Fruit fly (Drosophila melanogaster) whole organism, prepupa: ENCODE results near the gene CG10445.

Experiments
- Blimp-1 ChIP-seq: fragments of 200-800 bp; sonication (Bioruptor generic); optimal IDR thresholded peaks from 3 replicates; lab custom pipeline; 2017; ENCODE audit warnings: missing biosample characterization, missing genetic modification characterization, mild to moderate bottlenecking, moderate library complexity, missing genetic modification reagents
- CG10631 ChIP-seq: fragments of 200-800 bp; sonication (Bioruptor generic); optimal IDR thresholded peaks from 2 replicates; lab custom pipeline; 2016; ENCODE audit warnings: missing biosample characterization, missing genetic modification characterization
- CG11294 ChIP-seq: fragments of 200-800 bp; sonication (Bioruptor generic); IDR thresholded peaks from 2 replicates; pipeline ENCODE4 v1.3.6; 2022; ENCODE audit warnings: missing biosample characterization, missing genetic modification characterization
- CG11762 ChIP-seq: fragments of 200-800 bp; sonication (Bioruptor generic); optimal IDR thresholded peaks from 3 replicates; lab custom pipeline; 2016; ENCODE audit warnings: missing biosample characterization, missing genetic modification characterization; ENCODE audit not compliant: insufficient read depth
- CG11902 ChIP-seq: fragments of 200-800 bp; sonication (Bioruptor generic); optimal IDR thresholded peaks from 3 replicates; lab custom pipeline; 2016; ENCODE audit warnings: missing biosample characterization, missing genetic modification characterization
- CG15336 ChIP-seq: fragments of 200-800 bp; sonication (Bioruptor generic); IDR thresholded peaks from 2 replicates; pipeline ENCODE4 v1.3.6; 2022; ENCODE audit warnings: missing biosample characterization, missing genetic modification characterization
- CG1621 ChIP-seq: fragments of 200-800 bp; sonication (Bioruptor generic); optimal IDR thresholded peaks from 3 replicates; lab custom pipeline; 2018; ENCODE audit warnings: missing biosample characterization, mild to moderate bottlenecking, missing genetic modification characterization
- CG16779 ChIP-seq: fragments of 200-800 bp; sonication (Bioruptor generic); optimal IDR thresholded peaks from 3 replicates; lab custom pipeline; 2017; ENCODE audit warnings: missing biosample characterization, mild to moderate bottlenecking, missing genetic modification characterization
- CG32006 ChIP-seq: fragments of 200-800 bp; sonication (Bioruptor generic); optimal IDR thresholded peaks from 3 replicates; lab custom pipeline; 2017; ENCODE audit warnings: missing biosample characterization, mild to moderate bottlenecking, missing genetic modification characterization
- CG3919 ChIP-seq: fragments of 200-800 bp; sonication (Bioruptor generic); optimal IDR thresholded peaks from 3 replicates; lab custom pipeline; 2016; ENCODE audit warnings: missing biosample characterization, missing genetic modification characterization
- CG4318 ChIP-seq: fragments of 200-800 bp; sonication (Bioruptor generic); optimal IDR thresholded peaks from 3 replicates; lab custom pipeline; 2017; ENCODE audit warnings: missing biosample characterization, mild to moderate bottlenecking, missing genetic modification characterization
- CG6163 ChIP-seq: fragments of 200-800 bp; sonication (Bioruptor generic); IDR thresholded peaks from 3 replicates; pipeline ENCODE4 v1.3.6; 2022; ENCODE audit warnings: missing biosample characterization, missing genetic modification characterization
- CG6808 ChIP-seq: fragments of 200-800 bp; sonication (Bioruptor generic); optimal IDR thresholded peaks from 3 replicates; lab custom pipeline; 2017; ENCODE audit warnings: missing biosample characterization, missing genetic modification characterization, mild to moderate bottlenecking, moderate library complexity, missing genetic modification reagents
- CG6854 ChIP-seq: fragments of 200-800 bp; sonication (Bioruptor generic); optimal IDR thresholded peaks from 2 replicates; lab custom pipeline; 2017; ENCODE audit warnings: missing biosample characterization, mild to moderate bottlenecking, missing genetic modification characterization
- CG9139 ChIP-seq: fragments of 200-800 bp; sonication (Bioruptor generic); optimal IDR thresholded peaks from 3 replicates; lab custom pipeline; 2017; ENCODE audit warnings: missing biosample characterization, mild to moderate bottlenecking, missing genetic modification characterization
- Eip75B ChIP-seq: fragments of 200-800 bp; sonication (Bioruptor generic); optimal IDR thresholded peaks from 3 replicates; lab custom pipeline; 2016; ENCODE audit warnings: missing biosample characterization, missing genetic modification characterization
- Eip78C ChIP-seq: fragments of 200-800 bp; sonication (Bioruptor generic); peaks from one replicate; lab custom pipeline; 2016; ENCODE audit warnings: missing biosample characterization, missing genetic modification characterization
- Ets21C ChIP-seq: fragments of 200-800 bp; sonication (Bioruptor generic); optimal IDR thresholded peaks from 3 replicates; lab custom pipeline; 2016; ENCODE audit warnings: missing biosample characterization, missing genetic modification characterization
- Hr38 ChIP-seq: sonication (Bioruptor generic); optimal IDR thresholded peaks from 2 replicates; lab custom pipeline; 2016; ENCODE audit warnings: missing biosample characterization, missing genetic modification characterization
- Hr39 ChIP-seq: fragments of 200-800 bp; sonication (Bioruptor generic); optimal IDR thresholded peaks from 2 replicates; lab custom pipeline; 2016; ENCODE audit warnings: missing biosample characterization, missing genetic modification characterization
- Hr4 ChIP-seq: fragments of 200-800 bp; sonication (Bioruptor generic); optimal IDR thresholded peaks from 3 replicates; lab custom pipeline; 2016; ENCODE audit warnings: missing biosample characterization, missing genetic modification characterization
- Lpt ChIP-seq: fragments of 200-800 bp; sonication (Bioruptor generic); optimal IDR thresholded peaks from 3 replicates; lab custom pipeline; 2016; ENCODE audit warnings: missing biosample characterization, missing genetic modification characterization
- OdsH ChIP-seq: fragments of 200-800 bp; sonication (Bioruptor generic); optimal IDR thresholded peaks from 3 replicates; lab custom pipeline; 2016; ENCODE audit warnings: missing biosample characterization, missing genetic modification characterization
- Sox102F ChIP-seq: fragments of 200-800 bp; sonication (Bioruptor generic); optimal IDR thresholded peaks from 2 replicates; lab custom pipeline; 2016; ENCODE audit warnings: missing biosample characterization, mild to moderate bottlenecking, missing genetic modification characterization
- Sox14 ChIP-seq: fragments of 200-800 bp; sonication (Bioruptor generic); optimal IDR thresholded peaks from 3 replicates; lab custom pipeline; 2016; ENCODE audit warnings: missing biosample characterization, missing genetic modification characterization
- Sox15 ChIP-seq: fragments of 200-800 bp; sonication (Bioruptor generic); optimal IDR thresholded peaks from 3 replicates; lab custom pipeline; 2016; ENCODE audit warnings: missing biosample characterization, missing genetic modification characterization
- achi ChIP-seq: fragments of 200-800 bp; sonication (Bioruptor generic); optimal IDR thresholded peaks from 3 replicates; lab custom pipeline; 2016; ENCODE audit warnings: missing biosample characterization, missing genetic modification characterization
- acj6 ChIP-seq: fragments of 200-800 bp; sonication (Bioruptor generic); optimal IDR thresholded peaks from 3 replicates; lab custom pipeline; 2016; ENCODE audit warnings: missing biosample characterization, missing genetic modification characterization
- dac ChIP-seq: fragments of 200-800 bp; sonication (Bioruptor generic); optimal IDR thresholded peaks from 2 replicates; lab custom pipeline; 2017; ENCODE audit warnings: missing biosample characterization, mild to moderate bottlenecking, missing genetic modification characterization
- dsx ChIP-seq: fragments of 200-800 bp; optimal IDR thresholded peaks from 3 replicates; lab custom pipeline; 2019; ENCODE audit warnings: missing biosample characterization, mild to moderate bottlenecking, missing genetic modification characterization, moderate library complexity; ENCODE audit not compliant: poor library complexity, severe bottlenecking
- eg ChIP-seq: fragments of 200-800 bp; sonication (Bioruptor generic); IDR thresholded peaks from 3 replicates; pipeline ENCODE4 v1.3.6; 2022; ENCODE audit warnings: missing biosample characterization, missing genetic modification characterization
- esn ChIP-seq: fragments of 200-800 bp; sonication (Bioruptor generic); optimal IDR thresholded peaks from 2 replicates; lab custom pipeline; 2016; ENCODE audit warnings: missing biosample characterization, mild to moderate bottlenecking, missing genetic modification characterization, moderate library complexity
- fd59A ChIP-seq: fragments of 200-800 bp; sonication (Bioruptor generic); optimal IDR thresholded peaks from 2 replicates; lab custom pipeline; 2017; ENCODE audit warnings: missing biosample characterization, mild to moderate bottlenecking, missing genetic modification characterization, missing genetic modification reagents
- fd85E ChIP-seq: fragments of 200-800 bp; sonication (Bioruptor generic); optimal IDR thresholded peaks from 3 replicates; lab custom pipeline; 2016; ENCODE audit warnings: missing biosample characterization, missing genetic modification characterization
- fkh ChIP-seq: fragments of 200-800 bp; sonication (Bioruptor generic); optimal IDR thresholded peaks from 3 replicates; lab custom pipeline; 2017; ENCODE audit warnings: missing biosample characterization, mild to moderate bottlenecking, missing genetic modification characterization, moderate library complexity
- lz ChIP-seq: fragments of 200-800 bp; sonication (Bioruptor generic); optimal IDR thresholded peaks from 3 replicates; lab custom pipeline; 2016; ENCODE audit warnings: missing biosample characterization, missing genetic modification characterization
- pdm3 ChIP-seq: fragments of 200-800 bp; sonication (Bioruptor generic); optimal IDR thresholded peaks from 3 replicates; lab custom pipeline; 2016; ENCODE audit warnings: missing biosample characterization, missing genetic modification characterization
- salr ChIP-seq, 2 experiments: fragments of 200-800 bp; sonication (Bioruptor generic); optimal IDR thresholded peaks; 3 replicates each; lab custom pipeline; 2016 to 2018; ENCODE audit warnings: missing biosample characterization in 2 of 2, missing genetic modification characterization in 2 of 2, mild to moderate bottlenecking in 1 of 2
- spab ChIP-seq: fragments of 200-800 bp; sonication (Bioruptor generic); optimal IDR thresholded peaks from 2 replicates; lab custom pipeline; 2017; ENCODE audit warnings: missing biosample characterization, mild to moderate bottlenecking, missing genetic modification characterization, missing genetic modification reagents
- ss ChIP-seq, 2 experiments: fragments of 200-800 bp; sonication (Bioruptor generic); optimal IDR thresholded peaks; 2 replicates in 1 of 2; 3 replicates in 1 of 2; lab custom pipeline; 2017 to 2018; ENCODE audit warnings: mild to moderate bottlenecking in 2 of 2, missing biosample characterization in 2 of 2, missing genetic modification characterization in 2 of 2, moderate library complexity in 1 of 2
- svp ChIP-seq: fragments of 200-800 bp; sonication (Bioruptor generic); peaks from one replicate; lab custom pipeline; 2016; ENCODE audit warnings: missing biosample characterization, missing genetic modification characterization
- topi ChIP-seq: fragments of 200-800 bp; sonication (Bioruptor generic); optimal IDR thresholded peaks from 3 replicates; lab custom pipeline; 2016; ENCODE audit warnings: missing biosample characterization, missing genetic modification characterization
- vri ChIP-seq: fragments of 200-800 bp; sonication (Bioruptor generic); optimal IDR thresholded peaks from 3 replicates; lab custom pipeline; 2016; ENCODE audit warnings: missing biosample characterization, mild to moderate bottlenecking, missing genetic modification characterization

Gene CG10445

DNA sequence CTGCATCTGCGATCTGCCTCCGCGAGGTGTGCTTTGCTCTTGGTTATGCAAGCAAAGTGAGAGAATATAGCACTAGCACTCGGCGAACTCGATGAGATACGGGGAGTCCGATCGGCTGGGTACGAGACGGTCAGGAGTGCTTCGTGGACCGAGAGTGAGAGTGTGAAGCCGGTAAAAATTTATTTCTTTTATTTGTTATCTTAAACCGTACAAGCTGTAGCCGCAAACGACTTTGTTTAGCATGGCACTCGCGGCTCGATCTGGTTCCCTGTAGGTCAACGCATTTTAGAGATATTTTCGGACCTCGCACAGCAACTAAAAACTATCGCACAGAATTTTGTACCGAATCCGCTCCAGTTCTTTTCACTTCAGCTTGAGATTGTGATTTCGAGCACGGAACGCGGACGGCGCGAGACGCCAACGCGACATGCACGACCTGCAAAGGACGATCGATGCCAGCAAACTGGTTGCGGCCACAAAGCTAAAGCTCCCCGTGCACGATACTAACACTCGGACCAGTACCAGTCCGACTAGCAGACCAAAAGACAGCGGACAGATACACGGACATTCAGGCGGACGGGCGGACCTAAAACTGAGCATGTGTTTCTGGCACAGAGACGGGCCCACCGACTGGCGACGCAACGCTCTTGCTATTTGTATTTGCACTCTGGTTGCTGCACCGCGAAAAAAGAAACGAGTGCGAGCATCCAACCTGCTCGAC, 46.6 kb upstream of the CG10445 start:
- no peak for TF ChIP-seq Sox15 (GFP tag; lab: Kevin White, UChicago)
- peak; percentile 70 for TF ChIP-seq Eip78C (GFP tag; lab: Kevin White, UChicago)
- TF ChIP-seq dac (GFP tag; lab: Kevin White, UChicago), result no peak
- TF ChIP-seq salr (GFP tag; optimal IDR thresholded peaks at IDR 0.05; lab: Kevin White, UChicago), result no peak
- TF ChIP-seq CG4318 (GFP tag; lab: Kevin White, UChicago), result no peak
- TF ChIP-seq CG6163 (GFP tag; lab: Robert Waterston, UW), result peak; percentile 43; the same call in 2 of the 3 replicates
- TF ChIP-seq pdm3, result no peak
- no peak for TF ChIP-seq Hr4 (GFP tag; lab: Kevin White, UChicago)
- no peak for TF ChIP-seq CG9139
- no peak for TF ChIP-seq topi
- TF ChIP-seq Blimp-1 (GFP tag; lab: Kevin White, UChicago), result peak; percentile 85
- no peak for TF ChIP-seq spab
- no peak for TF ChIP-seq Sox102F (GFP tag; lab: Kevin White, UChicago)
- TF ChIP-seq CG11762, result no peak
- peak; percentile 13 to 60 for TF ChIP-seq ss (GFP tag; optimal IDR thresholded peaks at IDR 0.05; lab: Kevin White, UChicago)
- no peak for TF ChIP-seq esn (GFP tag; lab: Kevin White, UChicago)
- TF ChIP-seq Lpt (GFP tag; lab: Kevin White, UChicago), result peak; percentile 16
- TF ChIP-seq CG15336 (GFP tag; lab: Robert Waterston, UW), result peak; percentile 25
- peak; percentile 59 for TF ChIP-seq vri (GFP tag; lab: Kevin White, UChicago)
- TF ChIP-seq lz (GFP tag; lab: Kevin White, UChicago), result no peak
- peak; percentile 28 for TF ChIP-seq Eip75B (GFP tag; lab: Kevin White, UChicago)
- no peak for TF ChIP-seq CG10631 (GFP tag; lab: Kevin White, UChicago)
- peak; percentile 82 for TF ChIP-seq CG1621 (tag; lab: Kevin White, UChicago)
- no peak for TF ChIP-seq Ets21C (GFP tag; lab: Kevin White, UChicago)
- no peak for TF ChIP-seq CG11902 (GFP tag; lab: Kevin White, UChicago)
- TF ChIP-seq CG11294 (GFP tag; lab: Robert Waterston, UW), result no peak
- no peak for TF ChIP-seq acj6 (GFP tag; lab: Kevin White, UChicago)
- TF ChIP-seq fd85E, result no peak
- TF ChIP-seq eg (GFP tag; lab: Robert Waterston, UW), result peak; percentile 55; the same call in 2 of the 3 replicates
- TF ChIP-seq svp (GFP tag; lab: Kevin White, UChicago), result peak; percentile 87
- no peak for TF ChIP-seq Hr38 (GFP tag; lab: Kevin White, UChicago)
- TF ChIP-seq fd59A (GFP tag; lab: Kevin White, UChicago), result peak; percentile 4
- no peak for TF ChIP-seq CG32006
- TF ChIP-seq CG6854 (GFP tag; lab: Kevin White, UChicago), result no peak
- peak; percentile 100 for TF ChIP-seq dsx (GFP tag; lab: Kevin White, UChicago)

DNA sequence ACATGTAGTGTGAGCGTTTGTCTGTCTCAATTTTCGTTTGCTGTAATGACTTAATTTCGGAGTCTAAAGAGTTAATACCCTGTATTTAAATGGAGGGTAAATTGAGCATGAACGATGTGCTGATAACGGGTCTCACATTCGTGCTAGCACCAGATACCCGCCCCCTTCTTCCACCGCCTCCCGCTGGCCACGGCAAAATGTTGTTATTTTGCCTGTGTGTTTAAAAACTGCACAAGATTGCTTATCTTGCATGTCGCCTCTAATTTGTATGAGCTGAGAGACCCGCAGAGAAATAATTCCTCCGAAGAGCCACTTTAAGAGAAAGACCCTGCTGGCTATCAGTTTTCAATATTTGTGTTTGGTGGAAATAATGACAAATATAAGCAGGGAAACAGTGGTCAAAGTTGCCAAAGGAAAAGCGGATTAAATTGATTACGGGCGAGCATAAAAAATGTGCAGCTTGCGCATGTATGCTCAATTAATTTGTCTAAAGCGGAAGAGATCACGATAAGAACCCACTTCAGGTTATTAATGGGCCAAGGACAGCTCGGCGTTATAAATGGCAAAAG, 44.7 kb upstream of the CG10445 start:
- no peak for TF ChIP-seq OdsH
- peak; percentile 55 for TF ChIP-seq svp (GFP tag; lab: Kevin White, UChicago)
- TF ChIP-seq CG11902 (GFP tag; lab: Kevin White, UChicago), result no peak
- no peak for TF ChIP-seq CG32006
- TF ChIP-seq CG16779 (tag; lab: Kevin White, UChicago), result no peak
- TF ChIP-seq achi, result no peak
- no peak for TF ChIP-seq Hr39 (GFP tag; lab: Kevin White, UChicago)
- TF ChIP-seq dsx (GFP tag; lab: Kevin White, UChicago), result peak; percentile 95
- peak; percentile 30 for TF ChIP-seq vri (GFP tag; lab: Kevin White, UChicago)
- TF ChIP-seq fkh, result peak; percentile 38
- TF ChIP-seq CG3919 (GFP tag; lab: Kevin White, UChicago), result no peak
- TF ChIP-seq Sox14 (GFP tag; lab: Kevin White, UChicago), result no peak
- TF ChIP-seq CG6808 (GFP tag; lab: Kevin White, UChicago), result no peak
